Worm (Caenorhabditis elegans) whole organism, L2 larva: ENCODE results near the gene C23H5.11.

Experiments used
- F13H6.1 ChIP-seq: sonication (generic microtip); optimal IDR thresholded peaks from 2 replicates; lab custom pipeline; 2016; ENCODE audit warnings: missing genetic modification characterization, missing compliant biosample characterization
- R02D3.7 ChIP-seq: fragments of 150-350 bp; optimal IDR thresholded peaks from 2 replicates; lab custom pipeline; 2014; ENCODE audit warnings: missing biosample characterization, missing genetic modification characterization
- Y55F3AM.14 ChIP-seq: fragments of 200-800 bp; sonication (Bioruptor generic); optimal IDR thresholded peaks from 2 replicates; lab custom pipeline; 2018; ENCODE audit warnings: mild to moderate bottlenecking, missing genetic modification characterization, missing compliant biosample characterization
- aly-2 ChIP-seq: fragments of 150-350 bp; optimal IDR thresholded peaks from 2 replicates; lab custom pipeline; 2014; ENCODE audit warnings: missing biosample characterization, missing genetic modification characterization
- ama-1 ChIP-seq: fragments of 150-350 bp; optimal IDR thresholded peaks from 2 replicates; lab custom pipeline; 2018; ENCODE audit warnings: inconsistent platforms
- blmp-1 ChIP-seq: sonication (generic microtip); optimal IDR thresholded peaks from 2 replicates; lab custom pipeline; 2017; ENCODE audit warnings: missing genetic modification characterization, mild to moderate bottlenecking, missing compliant biosample characterization, antibody characterized with exemption, moderate library complexity; ENCODE audit not compliant: insufficient read depth
- ceh-16 ChIP-seq: fragments of 150-350 bp; optimal IDR thresholded peaks from 2 replicates; lab custom pipeline; 2014; ENCODE audit warnings: missing biosample characterization, missing genetic modification characterization
- ceh-82 ChIP-seq: fragments of 150-350 bp; optimal IDR thresholded peaks from 2 replicates; lab custom pipeline; 2014; ENCODE audit warnings: missing biosample characterization, missing genetic modification characterization
- crh-2 ChIP-seq: sonication (generic microtip); optimal IDR thresholded peaks from 2 replicates; lab custom pipeline; 2017; ENCODE audit warnings: missing biosample characterization, missing genetic modification characterization
- dmd-4 ChIP-seq: sonication (generic microtip); optimal IDR thresholded peaks from 2 replicates; lab custom pipeline; 2017; ENCODE audit warnings: missing biosample characterization, missing genetic modification characterization
- egl-27 ChIP-seq: sonication (generic microtip); optimal IDR thresholded peaks from 3 replicates; lab custom pipeline; 2017; ENCODE audit warnings: missing biosample characterization, missing genetic modification reagents, missing genetic modification characterization
- elt-1 ChIP-seq: fragments of 150-350 bp; optimal IDR thresholded peaks from 2 replicates; lab custom pipeline; 2014; ENCODE audit warnings: missing biosample characterization, missing genetic modification characterization
- elt-3 ChIP-seq: sonication (generic microtip); optimal IDR thresholded peaks from 2 replicates; lab custom pipeline; 2017; ENCODE audit warnings: missing biosample characterization, missing genetic modification characterization
- lin-11 ChIP-seq: fragments of 150-350 bp; sonication (generic microtip); optimal IDR thresholded peaks from 2 replicates; lab custom pipeline; 2014; ENCODE audit warnings: missing biosample characterization, missing genetic modification characterization, inconsistent platforms, mixed read lengths
- lin-13 ChIP-seq: fragments of 150-350 bp; optimal IDR thresholded peaks from 2 replicates; lab custom pipeline; 2014; ENCODE audit warnings: missing biosample characterization, missing genetic modification reagents, missing genetic modification characterization
- lin-39 ChIP-seq: fragments of 150-350 bp; optimal IDR thresholded peaks from 2 replicates; lab custom pipeline; 2014; ENCODE audit warnings: missing biosample characterization, missing genetic modification reagents, missing genetic modification characterization
- lsy-2 ChIP-seq, 2 experiments: fragments of 150-350 bp in 1 of 2; sonication (generic microtip) in 1 of 2; optimal IDR thresholded peaks; 2 replicates each; lab custom pipeline; 2014 to 2017; ENCODE audit warnings: missing biosample characterization in 2 of 2, missing genetic modification characterization in 2 of 2
- mab-5 ChIP-seq: fragments of 150-350 bp; optimal IDR thresholded peaks from 2 replicates; lab custom pipeline; 2014; ENCODE audit warnings: missing biosample characterization, missing genetic modification characterization
- mdl-1 ChIP-seq, 2 experiments: fragments of 150-350 bp in 1 of 2; sonication (generic microtip) in 1 of 2; optimal IDR thresholded peaks; 2 replicates each; lab custom pipeline; 2017; ENCODE audit warnings: missing biosample characterization in 2 of 2, missing genetic modification characterization in 2 of 2
- nhr-10 ChIP-seq: sonication (generic microtip); optimal IDR thresholded peaks from 2 replicates; lab custom pipeline; 2017; ENCODE audit warnings: missing biosample characterization, missing genetic modification characterization
- nhr-11 ChIP-seq: fragments of 150-350 bp; optimal IDR thresholded peaks from 2 replicates; lab custom pipeline; 2014; ENCODE audit warnings: missing biosample characterization, missing genetic modification characterization
- nhr-12 ChIP-seq: fragments of 150-350 bp; optimal IDR thresholded peaks from 2 replicates; lab custom pipeline; 2014; ENCODE audit warnings: missing biosample characterization, missing genetic modification characterization
- nhr-129 ChIP-seq: fragments of 150-350 bp; optimal IDR thresholded peaks from 2 replicates; lab custom pipeline; 2014; ENCODE audit warnings: missing biosample characterization, missing genetic modification characterization
- nhr-21 ChIP-seq: fragments of 150-350 bp; optimal IDR thresholded peaks from 2 replicates; lab custom pipeline; 2014; ENCODE audit warnings: missing biosample characterization, missing genetic modification characterization
- nhr-23 ChIP-seq: fragments of 150-350 bp; optimal IDR thresholded peaks from 2 replicates; lab custom pipeline; 2014; ENCODE audit warnings: missing biosample characterization, missing genetic modification reagents, missing genetic modification characterization
- nhr-25 ChIP-seq: fragments of 150-350 bp; sonication (generic microtip); optimal IDR thresholded peaks from 3 replicates; lab custom pipeline; 2014; ENCODE audit warnings: missing biosample characterization, missing genetic modification characterization
- nhr-77 ChIP-seq: fragments of 150-350 bp; optimal IDR thresholded peaks from 2 replicates; lab custom pipeline; 2014; ENCODE audit warnings: missing biosample characterization, missing genetic modification characterization
- peb-1 ChIP-seq: fragments of 150-350 bp; optimal IDR thresholded peaks from 2 replicates; lab custom pipeline; 2014; ENCODE audit warnings: missing biosample characterization, missing genetic modification characterization
- sem-4 ChIP-seq: fragments of 150-350 bp; optimal IDR thresholded peaks from 2 replicates; lab custom pipeline; 2014; ENCODE audit warnings: missing biosample characterization, missing genetic modification reagents, missing genetic modification characterization
- skn-1 ChIP-seq: sonication (generic microtip); optimal IDR thresholded peaks from 2 replicates; lab custom pipeline; 2017; ENCODE audit warnings: missing biosample characterization, missing genetic modification characterization
- sma-3 ChIP-seq: sonication (generic microtip); optimal IDR thresholded peaks from 2 replicates; lab custom pipeline; 2016; ENCODE audit warnings: missing genetic modification reagents, missing genetic modification characterization, missing compliant biosample characterization
- sma-9 ChIP-seq, 2 experiments: fragments of 150-350 bp in 1 of 2; sonication (generic microtip) in 1 of 2; optimal IDR thresholded peaks; 2 replicates each; lab custom pipeline; 2014 to 2016; ENCODE audit warnings: missing genetic modification characterization in 2 of 2, mild to moderate bottlenecking in 1 of 2, missing biosample characterization in 1 of 2, missing compliant biosample characterization in 1 of 2, missing genetic modification reagents in 1 of 2, moderate library complexity in 1 of 2
- snpc-4 ChIP-seq: fragments of 150-350 bp; optimal IDR thresholded peaks from 2 replicates; lab custom pipeline; 2014; ENCODE audit warnings: missing biosample characterization, missing genetic modification characterization
- unc-39 ChIP-seq: fragments of 150-350 bp; optimal IDR thresholded peaks from 2 replicates; lab custom pipeline; 2014; ENCODE audit warnings: missing biosample characterization, missing genetic modification characterization
- ztf-1 ChIP-seq: fragments of 200-800 bp; sonication (Bioruptor generic); conservative IDR thresholded peaks from 2 replicates; pipeline ENCODE4 v1.3.6; 2022; ENCODE audit warnings: missing genetic modification characterization, missing compliant biosample characterization
- ztf-11 ChIP-seq: sonication (generic microtip); optimal IDR thresholded peaks from 2 replicates; lab custom pipeline; 2017; ENCODE audit warnings: missing biosample characterization, missing genetic modification characterization
- ztf-4 ChIP-seq: fragments of 150-350 bp; optimal IDR thresholded peaks from 2 replicates; lab custom pipeline; 2014; ENCODE audit warnings: missing biosample characterization, missing genetic modification characterization

C23H5.11 gene

ce11 chrIV:2102793-2103192, 3.1 kb upstream of the C23H5.11 start, which contains the start of gene C23H5.15:
Gene C23H5.15 (minus strand): TSS chrIV:2102893.
- TF ChIP-seq sma-3 (no peak), lin-39 (tag; lab: Kevin White, UChicago) (no peak), sma-9 (GFP tag; optimal IDR thresholded peaks at IDR 0.05; lab: Kevin White, UChicago) (no peak), sma-9 (tag; optimal IDR thresholded peaks at IDR 0.05; lab: Kevin White, UChicago) (no peak), lin-13 (GFP tag; lab: Kevin White, UChicago) (no peak), nhr-77 (tag; lab: Kevin White, UChicago) (no peak), Y55F3AM.14 (GFP tag; lab: Kevin White, UChicago) (no peak), nhr-25 (tag; lab: Kevin White, UChicago) (no peak), lsy-2 (tag; optimal IDR thresholded peaks at IDR 0.05; lab: Kevin White, UChicago) (no peak), snpc-4 (no peak), ama-1 (lab: Kevin White, UChicago) (no peak), skn-1 (tag; lab: Kevin White, UChicago) (no peak), unc-39 (tag; lab: Kevin White, UChicago) (no peak), F13H6.1 (tag; lab: Kevin White, UChicago) (no peak), mab-5 (tag; lab: Kevin White, UChicago) (no peak), R02D3.7 (tag; lab: Kevin White, UChicago) (no peak), mdl-1 (tag; optimal IDR thresholded peaks at IDR 0.05; lab: Kevin White, UChicago) (no peak), ceh-16 (no peak), dmd-4 (tag; lab: Kevin White, UChicago) (no peak), egl-27 (tag; lab: Kevin White, UChicago) (no peak)
- TF ChIP-seq, all 48 proteins: peak for 0

ce11 chrIV:2083734-2084133, 15.9 kb downstream of the C23H5.11 start, which contains the start of gene mca-2:
Gene mca-2 (plus strand): TSS chrIV:2084034.
- TF ChIP-seq mdl-1 (tag; optimal IDR thresholded peaks at IDR 0.05; lab: Kevin White, UChicago) (no peak), aly-2 (no peak), sem-4 (tag; lab: Kevin White, UChicago) (no peak), sma-3 (no peak), elt-1 (tag; lab: Kevin White, UChicago) (no peak), nhr-12 (tag; lab: Kevin White, UChicago) (no peak), nhr-10 (tag; lab: Kevin White, UChicago) (no peak), sma-9 (GFP tag; optimal IDR thresholded peaks at IDR 0.05; lab: Kevin White, UChicago) (no peak), sma-9 (tag; optimal IDR thresholded peaks at IDR 0.05; lab: Kevin White, UChicago) (no peak), crh-2 (tag; lab: Kevin White, UChicago) (no peak), peb-1 (tag; lab: Kevin White, UChicago) (no peak), dmd-4 (tag; lab: Kevin White, UChicago) (no peak), lin-11 (tag; lab: Kevin White, UChicago) (no peak), elt-3 (tag; lab: Kevin White, UChicago) (no peak), ztf-4 (tag; lab: Kevin White, UChicago) (no peak), ztf-1 (GFP tag; lab: Robert Waterston, UW) (no peak), nhr-77 (tag; lab: Kevin White, UChicago) (no peak), ceh-82 (tag; lab: Kevin White, UChicago) (no peak)

DNA sequence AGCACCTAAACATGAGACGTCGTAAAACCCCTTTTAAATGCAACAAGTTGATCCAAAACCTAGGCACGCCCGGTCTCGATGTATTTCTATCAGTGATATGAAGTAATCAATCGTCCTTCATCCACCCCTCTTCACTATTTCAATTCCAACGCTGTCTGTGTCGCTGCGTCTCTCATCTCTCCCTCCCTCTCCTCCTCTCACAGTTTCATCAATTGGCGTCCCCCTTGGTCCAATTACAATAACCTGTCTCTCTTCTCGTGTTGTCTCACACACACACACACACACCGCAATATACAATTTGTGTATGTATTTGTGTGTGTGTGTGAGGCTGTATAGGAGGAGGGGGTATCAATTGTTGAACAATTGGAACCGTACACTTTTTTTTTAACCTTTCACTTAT, 16.5 kb downstream of the C23H5.11 start:
- TF ChIP-seq ztf-11 (tag; lab: Kevin White, UChicago) (no peak), nhr-129 (tag; lab: Kevin White, UChicago) (peak; percentile 49), nhr-77 (tag; lab: Kevin White, UChicago) (no peak), nhr-21 (peak; percentile 12), sma-9 (GFP tag; optimal IDR thresholded peaks at IDR 0.05; lab: Kevin White, UChicago) (no peak), sma-9 (tag; optimal IDR thresholded peaks at IDR 0.05; lab: Kevin White, UChicago) (no peak), sma-3 (peak; percentile 48), ama-1 (lab: Kevin White, UChicago) (no peak), elt-3 (tag; lab: Kevin White, UChicago) (no peak), nhr-11 (tag; lab: Kevin White, UChicago) (no peak), nhr-25 (tag; lab: Kevin White, UChicago) (peak; percentile 58), Y55F3AM.14 (GFP tag; lab: Kevin White, UChicago) (no peak), F13H6.1 (tag; lab: Kevin White, UChicago) (no peak), nhr-23 (no peak), blmp-1 (tag; lab: Kevin White, UChicago) (peak; percentile 34)
- TF ChIP-seq, all 48 proteins: peak for 5
